Worm (Caenorhabditis elegans) whole organism, L2 larva: ENCODE measurements around the gene npp-15.
"Not testable (repeated sequence)": the region's sequence is repeated elsewhere in the genome, so short reads cannot be mapped to it uniquely, and the experiment has no call there.

ENCODE experiments used
- C34F6.9 ChIP-seq: fragments of 150-350 bp; optimal IDR thresholded peaks from 2 replicates; lab custom pipeline; 2014; ENCODE audit warnings: missing biosample characterization, missing genetic modification characterization
- F13H6.1 ChIP-seq: sonication (generic microtip); optimal IDR thresholded peaks from 2 replicates; lab custom pipeline; 2016; ENCODE audit warnings: missing genetic modification characterization, missing compliant biosample characterization
- R02D3.7 ChIP-seq: fragments of 150-350 bp; optimal IDR thresholded peaks from 2 replicates; lab custom pipeline; 2014; ENCODE audit warnings: missing biosample characterization, missing genetic modification characterization
- Y55F3AM.14 ChIP-seq: fragments of 200-800 bp; sonication (Bioruptor generic); optimal IDR thresholded peaks from 2 replicates; lab custom pipeline; 2018; ENCODE audit warnings: mild to moderate bottlenecking, missing genetic modification characterization, missing compliant biosample characterization
- alr-1 ChIP-seq: fragments of 150-350 bp; optimal IDR thresholded peaks from 2 replicates; lab custom pipeline; 2014; ENCODE audit warnings: missing biosample characterization, missing genetic modification characterization
- aly-2 ChIP-seq: fragments of 150-350 bp; optimal IDR thresholded peaks from 2 replicates; lab custom pipeline; 2014; ENCODE audit warnings: missing biosample characterization, missing genetic modification characterization
- ama-1 ChIP-seq: fragments of 150-350 bp; optimal IDR thresholded peaks from 2 replicates; lab custom pipeline; 2018; ENCODE audit warnings: inconsistent platforms
- blmp-1 ChIP-seq: sonication (generic microtip); optimal IDR thresholded peaks from 2 replicates; lab custom pipeline; 2017; ENCODE audit warnings: missing genetic modification characterization, mild to moderate bottlenecking, missing compliant biosample characterization, antibody characterized with exemption, moderate library complexity; ENCODE audit not compliant: insufficient read depth
- ceh-16 ChIP-seq: fragments of 150-350 bp; optimal IDR thresholded peaks from 2 replicates; lab custom pipeline; 2014; ENCODE audit warnings: missing biosample characterization, missing genetic modification characterization
- ceh-82 ChIP-seq: fragments of 150-350 bp; optimal IDR thresholded peaks from 2 replicates; lab custom pipeline; 2014; ENCODE audit warnings: missing biosample characterization, missing genetic modification characterization
- crh-2 ChIP-seq: sonication (generic microtip); optimal IDR thresholded peaks from 2 replicates; lab custom pipeline; 2017; ENCODE audit warnings: missing biosample characterization, missing genetic modification characterization
- dmd-4 ChIP-seq: sonication (generic microtip); optimal IDR thresholded peaks from 2 replicates; lab custom pipeline; 2017; ENCODE audit warnings: missing biosample characterization, missing genetic modification characterization
- elt-3 ChIP-seq: sonication (generic microtip); optimal IDR thresholded peaks from 2 replicates; lab custom pipeline; 2017; ENCODE audit warnings: missing biosample characterization, missing genetic modification characterization
- lin-11 ChIP-seq: fragments of 150-350 bp; sonication (generic microtip); optimal IDR thresholded peaks from 2 replicates; lab custom pipeline; 2014; ENCODE audit warnings: missing biosample characterization, missing genetic modification characterization, inconsistent platforms, mixed read lengths
- lin-39 ChIP-seq: fragments of 150-350 bp; optimal IDR thresholded peaks from 2 replicates; lab custom pipeline; 2014; ENCODE audit warnings: missing biosample characterization, missing genetic modification reagents, missing genetic modification characterization
- lsy-2 ChIP-seq, 2 experiments: fragments of 150-350 bp in 1 of 2; sonication (generic microtip) in 1 of 2; optimal IDR thresholded peaks; 2 replicates each; lab custom pipeline; 2014 to 2017; ENCODE audit warnings: missing biosample characterization in 2 of 2, missing genetic modification characterization in 2 of 2
- mab-5 ChIP-seq: fragments of 150-350 bp; optimal IDR thresholded peaks from 2 replicates; lab custom pipeline; 2014; ENCODE audit warnings: missing biosample characterization, missing genetic modification characterization
- mbf-1 ChIP-seq: sonication (generic microtip); optimal IDR thresholded peaks from 2 replicates; lab custom pipeline; 2017; ENCODE audit warnings: missing biosample characterization, missing genetic modification characterization
- mdl-1 ChIP-seq, 2 experiments: fragments of 150-350 bp in 1 of 2; sonication (generic microtip) in 1 of 2; optimal IDR thresholded peaks; 2 replicates each; lab custom pipeline; 2017; ENCODE audit warnings: missing biosample characterization in 2 of 2, missing genetic modification characterization in 2 of 2
- nhr-12 ChIP-seq: fragments of 150-350 bp; optimal IDR thresholded peaks from 2 replicates; lab custom pipeline; 2014; ENCODE audit warnings: missing biosample characterization, missing genetic modification characterization
- nhr-129 ChIP-seq: fragments of 150-350 bp; optimal IDR thresholded peaks from 2 replicates; lab custom pipeline; 2014; ENCODE audit warnings: missing biosample characterization, missing genetic modification characterization
- nhr-21 ChIP-seq: fragments of 150-350 bp; optimal IDR thresholded peaks from 2 replicates; lab custom pipeline; 2014; ENCODE audit warnings: missing biosample characterization, missing genetic modification characterization
- nhr-23 ChIP-seq: fragments of 150-350 bp; optimal IDR thresholded peaks from 2 replicates; lab custom pipeline; 2014; ENCODE audit warnings: missing biosample characterization, missing genetic modification reagents, missing genetic modification characterization
- nhr-237 ChIP-seq: fragments of 150-350 bp; optimal IDR thresholded peaks from 2 replicates; lab custom pipeline; 2014; ENCODE audit warnings: missing biosample characterization, missing genetic modification characterization
- nhr-25 ChIP-seq: fragments of 150-350 bp; sonication (generic microtip); optimal IDR thresholded peaks from 3 replicates; lab custom pipeline; 2014; ENCODE audit warnings: missing biosample characterization, missing genetic modification characterization
- nhr-6 ChIP-seq: fragments of 150-350 bp; optimal IDR thresholded peaks from 2 replicates; lab custom pipeline; 2014; ENCODE audit warnings: missing biosample characterization, missing genetic modification characterization
- nhr-77 ChIP-seq: fragments of 150-350 bp; optimal IDR thresholded peaks from 2 replicates; lab custom pipeline; 2014; ENCODE audit warnings: missing biosample characterization, missing genetic modification characterization
- peb-1 ChIP-seq: fragments of 150-350 bp; optimal IDR thresholded peaks from 2 replicates; lab custom pipeline; 2014; ENCODE audit warnings: missing biosample characterization, missing genetic modification characterization
- sem-4 ChIP-seq: fragments of 150-350 bp; optimal IDR thresholded peaks from 2 replicates; lab custom pipeline; 2014; ENCODE audit warnings: missing biosample characterization, missing genetic modification reagents, missing genetic modification characterization
- unc-39 ChIP-seq: fragments of 150-350 bp; optimal IDR thresholded peaks from 2 replicates; lab custom pipeline; 2014; ENCODE audit warnings: missing biosample characterization, missing genetic modification characterization
- unc-55 ChIP-seq: fragments of 150-350 bp; sonication (generic microtip); optimal IDR thresholded peaks from 3 replicates; lab custom pipeline; 2014; ENCODE audit warnings: missing biosample characterization, missing genetic modification reagents, missing genetic modification characterization
- unc-62 ChIP-seq: fragments of 150-350 bp; optimal IDR thresholded peaks from 2 replicates; lab custom pipeline; 2014; ENCODE audit warnings: missing biosample characterization, missing genetic modification reagents, missing genetic modification characterization
- zag-1 ChIP-seq: fragments of 150-350 bp; optimal IDR thresholded peaks from 2 replicates; lab custom pipeline; 2014; ENCODE audit warnings: missing biosample characterization, missing genetic modification characterization
- ztf-1 ChIP-seq: fragments of 200-800 bp; sonication (Bioruptor generic); conservative IDR thresholded peaks from 2 replicates; pipeline ENCODE4 v1.3.6; 2022; ENCODE audit warnings: missing genetic modification characterization, missing compliant biosample characterization
- ztf-11 ChIP-seq: sonication (generic microtip); optimal IDR thresholded peaks from 2 replicates; lab custom pipeline; 2017; ENCODE audit warnings: missing biosample characterization, missing genetic modification characterization

The npp-15 gene

DNA sequence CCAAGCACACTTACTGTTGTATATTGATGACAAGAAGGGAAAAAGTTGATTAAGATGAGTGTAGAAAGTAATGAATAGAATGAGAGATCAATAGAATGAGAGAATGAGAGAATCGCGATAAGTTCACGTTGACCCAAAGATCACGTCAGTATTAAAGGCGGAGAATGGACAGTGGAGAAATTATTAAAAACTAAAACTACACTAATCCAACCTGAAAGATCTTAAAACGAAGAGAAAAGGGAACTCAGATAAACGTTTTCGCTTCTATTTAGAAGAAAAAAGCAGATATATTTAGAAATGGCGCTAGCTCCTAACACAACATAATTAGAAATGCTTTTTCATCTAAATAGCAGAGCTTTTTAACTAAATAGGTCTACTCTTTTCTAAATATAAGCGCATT lies 24.4 kb downstream of the npp-15 start, which contains the start of gene let-754:
Gene let-754, minus strand, starts transcription at position 101 of the 400 bp plus-strand sequence.
- no peak for TF ChIP-seq unc-39 (tag; lab: Kevin White, UChicago)
- TF ChIP-seq alr-1 (tag; lab: Kevin White, UChicago), result no peak
- TF ChIP-seq mab-5, result no peak
- TF ChIP-seq nhr-21 (tag; lab: Kevin White, UChicago), result no peak
- TF ChIP-seq R02D3.7 (tag; lab: Kevin White, UChicago), result no peak
- no peak for TF ChIP-seq F13H6.1 (tag; lab: Kevin White, UChicago)

DNA sequence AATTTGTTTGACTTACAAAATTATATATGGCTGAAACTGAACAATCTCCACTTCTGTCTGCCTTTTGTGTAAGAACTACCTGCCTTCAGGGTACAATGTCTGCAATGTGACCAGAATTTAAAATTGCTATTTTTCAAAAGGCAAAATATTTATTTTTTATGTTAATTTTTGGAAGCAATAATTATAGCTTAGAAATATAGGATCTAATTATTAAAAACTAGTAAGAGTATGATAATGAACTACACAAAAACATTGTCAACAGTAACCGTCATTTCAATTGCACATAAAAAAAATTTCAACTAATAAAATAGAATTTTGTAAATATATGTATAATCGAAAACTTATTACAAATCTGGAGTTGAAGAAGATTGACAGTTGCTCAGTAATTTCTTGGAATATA lies 28.1 kb downstream of the npp-15 start, which contains the start of gene C29E4.9:
Gene C29E4.9, minus strand, starts transcription at position 101 of the 400 bp plus-strand sequence.
- TF ChIP-seq ceh-82 (tag; lab: Kevin White, UChicago) (no peak), dmd-4 (tag; lab: Kevin White, UChicago) (no peak), nhr-25 (tag; lab: Kevin White, UChicago) (no peak), R02D3.7 (tag; lab: Kevin White, UChicago) (no peak), mbf-1 (tag; lab: Kevin White, UChicago) (no peak), crh-2 (tag; lab: Kevin White, UChicago) (no peak), ztf-1 (GFP tag; lab: Robert Waterston, UW) (no peak), peb-1 (no peak), ceh-16 (no peak), aly-2 (no peak), ama-1 (lab: Kevin White, UChicago) (no peak), mdl-1 (tag; optimal IDR thresholded peaks at IDR 0.05; lab: Kevin White, UChicago) (no peak), zag-1 (tag; lab: Kevin White, UChicago) (no peak), nhr-12 (tag; lab: Kevin White, UChicago) (no peak), unc-62 (GFP tag; lab: Kevin White, UChicago) (no peak), nhr-77 (tag; lab: Kevin White, UChicago) (no peak), alr-1 (tag; lab: Kevin White, UChicago) (no peak)

DNA sequence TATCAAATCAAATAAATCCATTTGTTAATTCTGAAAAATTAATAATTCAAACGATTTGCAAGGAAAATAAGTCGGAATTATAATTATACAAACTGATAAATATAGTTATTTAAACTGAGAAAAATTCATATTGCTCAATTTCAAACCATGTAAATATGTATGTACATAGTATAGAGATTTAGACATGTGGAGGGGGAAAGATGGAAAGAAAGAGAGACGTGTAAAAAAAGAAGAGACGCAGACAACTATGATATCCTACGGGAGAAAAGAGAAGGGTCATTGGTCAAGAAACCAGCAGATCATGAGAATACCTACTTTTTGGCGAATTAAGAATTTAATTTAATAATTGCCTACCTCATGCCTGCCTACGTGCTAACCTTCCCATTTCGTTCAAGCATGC lies 29.2 kb downstream of the npp-15 start, which contains the start of gene C29E4.11:
Gene C29E4.11, minus strand, starts transcription at position 30 of the 400 bp plus-strand sequence.
- TF ChIP-seq unc-55 (GFP tag; lab: Kevin White, UChicago) (peak; percentile 40), nhr-237 (tag; lab: Kevin White, UChicago) (no peak), sem-4 (tag; lab: Kevin White, UChicago) (no peak), ceh-16 (no peak), nhr-23 (tag; lab: Kevin White, UChicago) (no peak), Y55F3AM.14 (no peak), lin-39 (tag; lab: Kevin White, UChicago) (no peak), blmp-1 (no peak), lsy-2 (tag; optimal IDR thresholded peaks at IDR 0.05; lab: Kevin White, UChicago) (peak in 1 of 2 experiments; percentile 40), ztf-1 (GFP tag; lab: Robert Waterston, UW) (no peak), zag-1 (tag; lab: Kevin White, UChicago) (no peak), ztf-11 (tag; lab: Kevin White, UChicago) (no peak), nhr-25 (tag; lab: Kevin White, UChicago) (no peak), nhr-6 (tag; lab: Kevin White, UChicago) (no peak), nhr-12 (tag; lab: Kevin White, UChicago) (no peak), C34F6.9 (peak; percentile 74)

DNA sequence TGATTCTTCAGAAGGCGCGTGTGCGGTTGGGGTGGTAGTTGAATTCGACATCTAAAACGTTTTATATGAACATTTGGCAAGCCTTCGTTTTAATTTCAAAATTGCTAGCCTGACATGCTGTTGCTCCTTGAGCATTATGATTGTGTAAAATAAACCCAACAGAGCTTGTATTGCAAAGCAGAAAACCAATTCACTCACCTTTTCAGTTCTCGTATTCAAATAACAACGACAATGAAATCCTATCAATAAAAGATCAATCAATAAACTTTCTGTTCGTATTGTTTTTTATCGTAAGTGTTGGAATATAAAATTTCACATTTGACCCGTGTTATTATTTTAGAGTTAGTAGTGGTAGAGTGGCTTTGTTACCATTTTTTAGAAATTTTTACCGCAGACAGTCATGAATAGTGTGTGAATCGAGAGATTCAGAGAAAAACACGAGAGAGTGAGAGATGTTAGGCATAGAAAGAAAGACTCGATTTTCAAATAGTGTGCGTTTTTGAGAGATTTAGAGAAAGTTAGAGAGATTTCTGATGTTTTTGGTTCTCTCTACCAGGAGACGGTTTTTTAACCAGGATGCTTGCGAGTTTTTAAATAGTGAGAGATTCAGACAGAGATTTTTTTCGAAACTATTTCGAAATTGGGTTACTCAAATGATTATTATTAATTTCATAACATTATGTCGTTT lies 30.2 kb downstream of the npp-15 start, which contains the start of gene F54H12.10:
Gene F54H12.10, minus strand, starts transcription at position 51 of the 688 bp plus-strand sequence.
- TF ChIP-seq elt-3, lin-11, nhr-129 (tag; lab: Kevin White, UChicago): not testable (repeated sequence)
